Fruit fly (Drosophila melanogaster) whole organism, embryonic: ENCODE measurements around the gene CG42660.
A peak's percentile ranks its signal among the peaks of the same experiment; 100 is the strongest.

Source experiments
- Abd-B ChIP-seq: fragments of 200-800 bp; sonication (Bioruptor generic); optimal IDR thresholded peaks from 2 replicates; lab custom pipeline; 2018; ENCODE audit warnings: missing biosample characterization, mild to moderate bottlenecking, missing genetic modification characterization, moderate library complexity
- Atf-2 ChIP-seq: fragments of 200-800 bp; sonication (Bioruptor generic); optimal IDR thresholded peaks from 2 replicates; lab custom pipeline; 2016; ENCODE audit warnings: missing biosample characterization, missing genetic modification characterization
- CG10321 ChIP-seq: fragments of 200-800 bp; sonication (Bioruptor generic); IDR thresholded peaks from 2 replicates; pipeline ENCODE4 v1.3.6; 2022; ENCODE audit warnings: missing biosample characterization, missing genetic modification characterization
- CG10462 ChIP-seq: fragments of 200-800 bp; sonication (Bioruptor generic); optimal IDR thresholded peaks from 2 replicates; lab custom pipeline; 2016; ENCODE audit warnings: missing biosample characterization, missing genetic modification characterization
- CG10543 ChIP-seq: fragments of 200-800 bp; sonication (Bioruptor generic); optimal IDR thresholded peaks from 3 replicates; lab custom pipeline; 2017; ENCODE audit warnings: missing biosample characterization, mild to moderate bottlenecking, missing genetic modification characterization, moderate library complexity
- CG12391 ChIP-seq: fragments of 200-800 bp; sonication (Bioruptor generic); optimal IDR thresholded peaks from 3 replicates; lab custom pipeline; 2018; ENCODE audit warnings: missing biosample characterization, mild to moderate bottlenecking, missing genetic modification characterization, moderate library complexity
- CG12659 ChIP-seq: fragments of 200-800 bp; sonication (Bioruptor generic); optimal IDR thresholded peaks from 3 replicates; lab custom pipeline; 2017; ENCODE audit warnings: mild to moderate bottlenecking, missing biosample characterization, missing genetic modification reagents, missing genetic modification characterization
- CG14441 ChIP-seq: fragments of 200-800 bp; sonication (Bioruptor generic); IDR thresholded peaks from 2 replicates; pipeline ENCODE4 v1.3.6; 2022; ENCODE audit warnings: missing biosample characterization, missing genetic modification characterization
- CG15514 ChIP-seq: fragments of 200-800 bp; sonication (Bioruptor generic); optimal IDR thresholded peaks from 3 replicates; lab custom pipeline; 2017; ENCODE audit warnings: missing biosample characterization, missing genetic modification characterization, mild to moderate bottlenecking, moderate library complexity, missing genetic modification reagents
- CG15601 ChIP-seq: fragments of 200-800 bp; sonication (Bioruptor generic); optimal IDR thresholded peaks from 3 replicates; lab custom pipeline; 2019; ENCODE audit warnings: missing biosample characterization, mild to moderate bottlenecking, missing genetic modification characterization, moderate library complexity
- CG1603 ChIP-seq: fragments of 200-800 bp; sonication (Bioruptor generic); optimal IDR thresholded peaks from 2 replicates; lab custom pipeline; 2019; ENCODE audit warnings: missing biosample characterization, mild to moderate bottlenecking, missing genetic modification characterization, moderate library complexity
- CG18476 ChIP-seq: fragments of 200-800 bp; sonication (Bioruptor generic); optimal IDR thresholded peaks from 2 replicates; lab custom pipeline; 2016; ENCODE audit warnings: missing biosample characterization, mild to moderate bottlenecking, missing genetic modification characterization
- CG33557 ChIP-seq: fragments of 200-800 bp; sonication (Bioruptor generic); optimal IDR thresholded peaks from 2 replicates; lab custom pipeline; 2019; ENCODE audit warnings: missing biosample characterization, mild to moderate bottlenecking, missing genetic modification characterization, moderate library complexity
- CG4282 ChIP-seq: fragments of 200-800 bp; sonication (Bioruptor generic); optimal IDR thresholded peaks from 2 replicates; lab custom pipeline; 2016; ENCODE audit warnings: missing biosample characterization, missing genetic modification characterization
- CG4617 ChIP-seq: fragments of 200-800 bp; sonication (Bioruptor generic); optimal IDR thresholded peaks from 3 replicates; lab custom pipeline; 2016; ENCODE audit warnings: missing biosample characterization, missing genetic modification characterization, borderline replicate concordance
- CG6689 ChIP-seq: fragments of 200-800 bp; sonication (Bioruptor generic); IDR thresholded peaks from 2 replicates; pipeline ENCODE4 v1.3.6; 2022; ENCODE audit warnings: missing biosample characterization, missing genetic modification characterization
- CG7839 ChIP-seq: fragments of 200-800 bp; sonication (Bioruptor generic); optimal IDR thresholded peaks from 3 replicates; lab custom pipeline; 2018; ENCODE audit warnings: missing biosample characterization, mild to moderate bottlenecking, missing genetic modification characterization, moderate library complexity
- CG9215 ChIP-seq: fragments of 200-800 bp; sonication (Bioruptor generic); IDR thresholded peaks from 2 replicates; pipeline ENCODE4 v1.3.6; 2022; ENCODE audit warnings: missing biosample characterization, missing genetic modification characterization
- CG9797 ChIP-seq: fragments of 200-800 bp; sonication (Bioruptor generic); optimal IDR thresholded peaks from 3 replicates; lab custom pipeline; 2018; ENCODE audit warnings: missing biosample characterization, mild to moderate bottlenecking, missing genetic modification characterization
- CG9817 ChIP-seq: fragments of 200-800 bp; sonication (Bioruptor generic); optimal IDR thresholded peaks from 2 replicates; lab custom pipeline; 2018; ENCODE audit warnings: missing biosample characterization, mild to moderate bottlenecking, missing genetic modification characterization, moderate library complexity
- CG9876 ChIP-seq: fragments of 200-800 bp; sonication (Bioruptor generic); optimal IDR thresholded peaks from 2 replicates; lab custom pipeline; 2016; ENCODE audit warnings: missing biosample characterization, missing genetic modification characterization
- D ChIP-seq, 2 experiments: fragments of 200-800 bp in 1 of 2; fragments of >200 bp in 1 of 2; sonication (Bioruptor generic) in 1 of 2; optimal IDR thresholded peaks; 2 replicates in 1 of 2; 3 replicates in 1 of 2; lab custom pipeline; 2017; ENCODE audit warnings: mild to moderate bottlenecking in 1 of 2, missing biosample characterization in 1 of 2, missing genetic modification characterization in 1 of 2, missing genetic modification reagents in 1 of 2
- Deaf1 ChIP-seq: fragments of 200-800 bp; optimal IDR thresholded peaks from 3 replicates; lab custom pipeline; 2019; ENCODE audit warnings: missing biosample characterization, mild to moderate bottlenecking, missing genetic modification characterization, moderate library complexity
- Dll ChIP-seq: fragments of 200-800 bp; sonication (Bioruptor generic); IDR thresholded peaks from 4 replicates; pipeline ENCODE4 v1.3.6; 2022; ENCODE audit warnings: missing biosample characterization, missing genetic modification characterization; ENCODE audit not compliant: partially characterized antibody
- Dref ChIP-seq: fragments of 200-800 bp; sonication (Bioruptor generic); IDR thresholded peaks from 2 replicates; pipeline ENCODE4 v1.3.6; 2022; ENCODE audit warnings: missing biosample characterization, missing genetic modification characterization
- Ets65A ChIP-seq: fragments of 200-800 bp; sonication (Bioruptor generic); peaks from one replicate; lab custom pipeline; 2016; ENCODE audit warnings: missing biosample characterization, missing genetic modification characterization
- Lim3 ChIP-seq: fragments of 200-800 bp; sonication (Bioruptor generic); IDR thresholded peaks from 2 replicates; pipeline ENCODE4 v1.3.6; 2022; ENCODE audit warnings: missing biosample characterization, missing genetic modification characterization
- Meics ChIP-seq: fragments of 200-800 bp; sonication (Bioruptor generic); optimal IDR thresholded peaks from 2 replicates; lab custom pipeline; 2017; ENCODE audit warnings: missing biosample characterization, mild to moderate bottlenecking, missing genetic modification characterization
- Nf-YB ChIP-seq: fragments of 200-800 bp; sonication (Bioruptor generic); optimal IDR thresholded peaks from 3 replicates; lab custom pipeline; 2019; ENCODE audit warnings: missing biosample characterization, mild to moderate bottlenecking, missing genetic modification characterization, moderate library complexity
- Nf-YC ChIP-seq: fragments of 200-800 bp; optimal IDR thresholded peaks from 3 replicates; lab custom pipeline; 2019; ENCODE audit warnings: missing biosample characterization, mild to moderate bottlenecking, missing genetic modification characterization, moderate library complexity
- Ptx1 ChIP-seq: fragments of 200-800 bp; sonication (Bioruptor generic); IDR thresholded peaks from 2 replicates; pipeline ENCODE4 v1.3.6; 2022; ENCODE audit warnings: missing biosample characterization, missing genetic modification characterization
- Ssrp ChIP-seq: fragments of 200-800 bp; sonication (Bioruptor generic); optimal IDR thresholded peaks from 2 replicates; lab custom pipeline; 2018; ENCODE audit warnings: missing biosample characterization, mild to moderate bottlenecking, missing genetic modification characterization, moderate library complexity
- Trl ChIP-seq, 3 experiments: fragments of >200 bp in 2 of 3; fragments of 200-800 bp in 1 of 3; sonication (Bioruptor generic) in 1 of 3; optimal IDR thresholded peaks; 2 replicates in 1 of 3; 3 replicates in 2 of 3; lab custom pipeline; 2016 to 2017; ENCODE audit warnings: missing biosample characterization in 1 of 3, missing genetic modification characterization in 1 of 3
- cwo ChIP-seq: fragments of 200-800 bp; sonication (Bioruptor generic); optimal IDR thresholded peaks from 3 replicates; lab custom pipeline; 2017; ENCODE audit warnings: missing biosample characterization, missing genetic modification characterization, mild to moderate bottlenecking, moderate library complexity, missing genetic modification reagents
- dmrt11E ChIP-seq: fragments of 200-800 bp; sonication (Bioruptor generic); optimal IDR thresholded peaks from 3 replicates; lab custom pipeline; 2018; ENCODE audit warnings: missing biosample characterization, mild to moderate bottlenecking, missing genetic modification characterization, moderate library complexity
- fd96Cb ChIP-seq: fragments of 200-800 bp; sonication (Bioruptor generic); optimal IDR thresholded peaks from 2 replicates; lab custom pipeline; 2018; ENCODE audit warnings: missing biosample characterization, mild to moderate bottlenecking, missing genetic modification characterization, moderate library complexity
- gfzf ChIP-seq: fragments of 200-800 bp; sonication (Bioruptor generic); optimal IDR thresholded peaks from 2 replicates; lab custom pipeline; 2016; ENCODE audit warnings: missing biosample characterization, mild to moderate bottlenecking, missing genetic modification characterization, moderate library complexity
- knrl ChIP-seq: fragments of 200-800 bp; sonication (Bioruptor generic); IDR thresholded peaks from 3 replicates; pipeline ENCODE4 v1.3.6; 2022; ENCODE audit warnings: missing biosample characterization, missing genetic modification characterization; ENCODE audit not compliant: partially characterized antibody
- lmd ChIP-seq: fragments of 200-800 bp; sonication (Bioruptor generic); IDR thresholded peaks from 2 replicates; pipeline ENCODE4 v1.3.6; 2022; ENCODE audit warnings: missing biosample characterization, missing genetic modification characterization
- nmo ChIP-seq: fragments of 200-800 bp; sonication (Bioruptor generic); optimal IDR thresholded peaks from 2 replicates; lab custom pipeline; 2018; ENCODE audit warnings: missing biosample characterization, mild to moderate bottlenecking, missing genetic modification characterization, moderate library complexity
- ranshi ChIP-seq: fragments of 200-800 bp; sonication (Bioruptor generic); IDR thresholded peaks from 2 replicates; pipeline ENCODE4 v1.3.6; 2022; ENCODE audit warnings: missing biosample characterization, missing genetic modification characterization
- rib ChIP-seq: fragments of 200-800 bp; sonication (Bioruptor generic); IDR thresholded peaks from 2 replicates; pipeline ENCODE4 v1.3.6; 2022; ENCODE audit warnings: missing biosample characterization, missing genetic modification characterization
- sens ChIP-seq: fragments of 200-800 bp; sonication (Bioruptor generic); peaks from one replicate; lab custom pipeline; 2016; ENCODE audit warnings: missing biosample characterization, missing genetic modification characterization
- sens-2 ChIP-seq: fragments of 200-800 bp; sonication (Bioruptor generic); IDR thresholded peaks from 2 replicates; pipeline ENCODE4 v1.3.6; 2022; ENCODE audit warnings: missing biosample characterization, missing genetic modification characterization
- stwl ChIP-seq: fragments of 200-800 bp; sonication (Bioruptor generic); optimal IDR thresholded peaks from 3 replicates; lab custom pipeline; 2018; ENCODE audit warnings: missing biosample characterization, mild to moderate bottlenecking, missing genetic modification characterization, moderate library complexity
- toy ChIP-seq: fragments of 200-800 bp; sonication (Bioruptor generic); IDR thresholded peaks from 2 replicates; pipeline ENCODE4 v1.3.6; 2022; ENCODE audit warnings: missing biosample characterization, missing genetic modification characterization

The CG42660 gene

dm6 chr3L:7510414-7511384, 45.4 kb downstream of the CG42660 start, which contains the start of gene CG7546 (continued):
- TF ChIP-seq D (optimal IDR thresholded peaks at IDR 0.05; lab: Kevin White, UChicago): peak; percentile 9
- no peak for TF ChIP-seq D (GFP tag; optimal IDR thresholded peaks at IDR 0.05; lab: Kevin White, UChicago)
- TF ChIP-seq CG12659 (GFP tag; lab: Kevin White, UChicago): peak; percentile 69
- peak; percentile 38 for TF ChIP-seq Ssrp (tag; lab: Kevin White, UChicago)
- TF ChIP-seq CG9817 (tag; lab: Kevin White, UChicago): peak; percentile 51
- peak; percentile 76 for TF ChIP-seq CG12391 (tag; lab: Kevin White, UChicago)
- TF ChIP-seq fd96Cb (tag; lab: Kevin White, UChicago): peak; percentile 15
- no peak for TF ChIP-seq Nf-YB (GFP tag; lab: Kevin White, UChicago)
- peak; percentile 53 for TF ChIP-seq CG9215 (GFP tag; lab: Robert Waterston, UW)
- TF ChIP-seq CG18476: no peak
- no peak for TF ChIP-seq Lim3
- TF ChIP-seq Atf-2 (GFP tag; lab: Kevin White, UChicago): peak; percentile 35
- TF ChIP-seq sens (GFP tag; lab: Kevin White, UChicago): peak; percentile 34
- peak; percentile 12 for TF ChIP-seq CG15601 (tag; lab: Kevin White, UChicago)
- peak; percentile 22 for TF ChIP-seq Nf-YC (tag; lab: Kevin White, UChicago)
- no peak for TF ChIP-seq toy (GFP tag; lab: Robert Waterston, UW)
- TF ChIP-seq Meics: peak; percentile 49
- peak; percentile 44; the same call in 1 of the 2 replicates for TF ChIP-seq Ptx1
- TF ChIP-seq CG33557 (GFP tag; lab: Kevin White, UChicago): peak; percentile 19
- peak; percentile 76 for TF ChIP-seq gfzf (GFP tag; lab: Kevin White, UChicago)
- peak; percentile 44; the same call in 1 of the 2 replicates for TF ChIP-seq CG14441 (GFP tag; lab: Robert Waterston, UW)
- peak; percentile 15 for TF ChIP-seq CG10462
- no peak for TF ChIP-seq sens-2 (GFP tag; lab: Robert Waterston, UW)
- peak; percentile 49 for TF ChIP-seq Dref (GFP tag; lab: Robert Waterston, UW)
- TF ChIP-seq Abd-B: peak; percentile 28
- peak; percentile 50 for TF ChIP-seq CG6689 (GFP tag; lab: Robert Waterston, UW)
- TF ChIP-seq dmrt11E (tag; lab: Kevin White, UChicago): peak; percentile 47
- TF ChIP-seq ranshi: peak; percentile 26; the same call in 1 of the 2 replicates
- TF ChIP-seq CG1603 (tag; lab: Kevin White, UChicago): peak; percentile 36
- no peak for TF ChIP-seq cwo (GFP tag; lab: Kevin White, UChicago)
- peak; percentile 50; the same call in 1 of the 2 replicates for TF ChIP-seq CG10321 (GFP tag; lab: Robert Waterston, UW)
- peak; percentile 35; the same call in 1 of the 3 replicates for TF ChIP-seq knrl (GFP tag; lab: Robert Waterston, UW)
- TF ChIP-seq Dll (GFP tag; lab: Robert Waterston, UW): 0 out of 4 replicates have a peak, but pooled peaks have one; percentile 30
- peak; percentile 18 for TF ChIP-seq Ets65A (GFP tag; lab: Kevin White, UChicago)
- TF ChIP-seq rib (GFP tag; lab: Robert Waterston, UW): peak; percentile 63
- no peak for TF ChIP-seq Trl (optimal IDR thresholded peaks at IDR 0.05; lab: Kevin White, UChicago)
- TF ChIP-seq Trl (GFP tag; optimal IDR thresholded peaks at IDR 0.05; lab: Kevin White, UChicago): no peak
- peak; percentile 20 for TF ChIP-seq CG15514
- TF ChIP-seq Deaf1: peak; percentile 29
- TF ChIP-seq CG4617: peak; percentile 91
- TF ChIP-seq CG7839 (tag; lab: Kevin White, UChicago): peak; percentile 50
- TF ChIP-seq stwl (tag; lab: Kevin White, UChicago): peak; percentile 62
- TF ChIP-seq CG9876 (GFP tag; lab: Kevin White, UChicago): no peak
- peak; percentile 41; the same call in 1 of the 2 replicates for TF ChIP-seq lmd
- peak; percentile 22 for TF ChIP-seq CG10543 (GFP tag; lab: Kevin White, UChicago)
- TF ChIP-seq nmo (GFP tag; lab: Kevin White, UChicago): peak; percentile 56
- TF ChIP-seq CG4282 (GFP tag; lab: Kevin White, UChicago): no peak
- peak; percentile 40 for TF ChIP-seq CG9797 (GFP tag; lab: Kevin White, UChicago)
